Worm (Caenorhabditis elegans) whole organism, L4/young adult: ENCODE results near the gene T01G6.1.

Source experiments
- dao-5 ChIP-seq: sonication (generic microtip); optimal IDR thresholded peaks from 2 replicates; lab custom pipeline; 2016; ENCODE audit warnings: missing genotype, missing genetic modification characterization, moderate library complexity, missing compliant biosample characterization
- him-1 ChIP-seq: sonication (generic microtip); optimal IDR thresholded peaks from 2 replicates; lab custom pipeline; 2016; ENCODE audit warnings: missing genotype, missing genetic modification reagents, missing genetic modification characterization, missing compliant biosample characterization

ce11 chrV:536571-536970 is 39.1 kb downstream of the T01G6.1 start, which contains the start of gene C14C6.5:
- no peak for TF ChIP-seq him-1
- TF ChIP-seq dao-5 (tag; lab: Kevin White, UChicago): no peak
